Worm (Caenorhabditis elegans) whole organism, L4/young adult: ENCODE measurements around the gene pho-12.
A peak's percentile ranks its signal among the peaks of the same experiment; 100 is the strongest.

Experiments used
- W03F9.2 ChIP-seq: fragments of 150-350 bp; optimal IDR thresholded peaks from 2 replicates; lab custom pipeline; 2014; ENCODE audit warnings: missing biosample characterization, missing genetic modification characterization
- dao-5 ChIP-seq: sonication (generic microtip); optimal IDR thresholded peaks from 2 replicates; lab custom pipeline; 2016; ENCODE audit warnings: missing genotype, missing genetic modification characterization, moderate library complexity, missing compliant biosample characterization
- him-1 ChIP-seq: sonication (generic microtip); optimal IDR thresholded peaks from 2 replicates; lab custom pipeline; 2016; ENCODE audit warnings: missing genotype, missing genetic modification reagents, missing genetic modification characterization, missing compliant biosample characterization

ce11 chrII:5057315-5057714 is 3.3 kb downstream of the pho-12 start:
- TF ChIP-seq W03F9.2 (tag; lab: Kevin White, UChicago) (peak; percentile 12), him-1 (tag; lab: Kevin White, UChicago) (peak; percentile 55), dao-5 (tag; lab: Kevin White, UChicago) (peak; percentile 13)
